Worm (Caenorhabditis elegans): ENCODE results near the gene B0001.3.

- TF ChIP-seq hif-1 (tag; optimal IDR thresholded peaks at IDR 0.05) (no peak), dmd-6 (GFP tag; IDR thresholded peaks at IDR 0.05) (no peak), ceh-44 (GFP tag; IDR thresholded peaks at IDR 0.05) (no peak), aly-2 (tag; optimal IDR thresholded peaks at IDR 0.05) (no peak), ztf-7 (tag; optimal IDR thresholded peaks at IDR 0.05) (no peak), fkh-10 (GFP tag; optimal IDR thresholded peaks at IDR 0.05) (no peak), fos-1 (tag; optimal IDR thresholded peaks at IDR 0.05) (no peak), lim-7 (GFP tag; IDR thresholded peaks at IDR 0.05) (no peak), nhr-76 (tag; optimal IDR thresholded peaks at IDR 0.05) (no peak), ceh-82 (tag; optimal IDR thresholded peaks at IDR 0.05) (no peak), F26F4.8 (GFP tag; conservative IDR thresholded peaks at IDR 0.05) (no peak), zip-11 (GFP tag; IDR thresholded peaks at IDR 0.05) (no peak), R02D3.7 (tag; optimal IDR thresholded peaks at IDR 0.05) (no peak), nhr-41 (GFP tag; IDR thresholded peaks at IDR 0.05) (no peak)
Measured at ce11 chrIV:12124314-12125084, 21.0 kb downstream of the B0001.3 start, which contains the start of gene dhhc-6.

Measured in whole organism, L4 larva.